Worm (Caenorhabditis elegans) whole organism, L2 larva: Measurements from ENCODE around the gene srh-139.

Experiments
- R02D3.7 ChIP-seq: fragments of 150-350 bp; optimal IDR thresholded peaks from 2 replicates; lab custom pipeline; 2014; ENCODE audit warnings: missing biosample characterization, missing genetic modification characterization
- alr-1 ChIP-seq: fragments of 150-350 bp; optimal IDR thresholded peaks from 2 replicates; lab custom pipeline; 2014; ENCODE audit warnings: missing biosample characterization, missing genetic modification characterization
- ama-1 ChIP-seq: fragments of 150-350 bp; optimal IDR thresholded peaks from 2 replicates; lab custom pipeline; 2018; ENCODE audit warnings: inconsistent platforms
- egl-27 ChIP-seq: sonication (generic microtip); optimal IDR thresholded peaks from 3 replicates; lab custom pipeline; 2017; ENCODE audit warnings: missing biosample characterization, missing genetic modification reagents, missing genetic modification characterization
- lsy-2 ChIP-seq, 2 experiments: fragments of 150-350 bp in 1 of 2; sonication (generic microtip) in 1 of 2; optimal IDR thresholded peaks; 2 replicates each; lab custom pipeline; 2014 to 2017; ENCODE audit warnings: missing biosample characterization in 2 of 2, missing genetic modification characterization in 2 of 2
- mab-5 ChIP-seq: fragments of 150-350 bp; optimal IDR thresholded peaks from 2 replicates; lab custom pipeline; 2014; ENCODE audit warnings: missing biosample characterization, missing genetic modification characterization
- mdl-1 ChIP-seq, 2 experiments: fragments of 150-350 bp in 1 of 2; sonication (generic microtip) in 1 of 2; optimal IDR thresholded peaks; 2 replicates each; lab custom pipeline; 2017; ENCODE audit warnings: missing biosample characterization in 2 of 2, missing genetic modification characterization in 2 of 2
- nhr-11 ChIP-seq: fragments of 150-350 bp; optimal IDR thresholded peaks from 2 replicates; lab custom pipeline; 2014; ENCODE audit warnings: missing biosample characterization, missing genetic modification characterization
- snpc-4 ChIP-seq: fragments of 150-350 bp; optimal IDR thresholded peaks from 2 replicates; lab custom pipeline; 2014; ENCODE audit warnings: missing biosample characterization, missing genetic modification characterization
- unc-62 ChIP-seq: fragments of 150-350 bp; optimal IDR thresholded peaks from 2 replicates; lab custom pipeline; 2014; ENCODE audit warnings: missing biosample characterization, missing genetic modification reagents, missing genetic modification characterization

DNA sequence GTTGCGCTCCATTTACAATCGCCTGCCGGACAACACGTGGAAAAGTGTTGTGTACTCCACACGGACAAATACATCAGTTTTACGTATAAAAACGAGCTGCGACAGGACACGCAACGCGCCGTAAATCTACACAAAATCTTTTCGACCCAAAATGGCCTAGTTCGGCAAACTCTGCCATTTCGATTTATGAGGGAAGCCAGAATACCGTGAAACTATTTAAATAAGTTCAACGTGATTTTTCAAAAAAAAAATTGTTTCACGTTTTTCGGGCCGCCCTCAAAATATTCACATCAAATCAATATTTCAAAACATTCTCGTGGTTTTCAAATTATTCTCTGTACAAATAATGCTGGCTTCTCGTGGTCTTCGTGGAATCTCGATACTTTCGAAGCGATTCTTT is 43.1 kb downstream of the srh-139 start, which contains the start of gene F36D3.8:
- TF ChIP-seq egl-27 (no peak), lsy-2 (tag; optimal IDR thresholded peaks at IDR 0.05; lab: Kevin White, UChicago) (no peak), nhr-11 (no peak), mab-5 (no peak), ama-1 (lab: Kevin White, UChicago) (no peak), mdl-1 (tag; optimal IDR thresholded peaks at IDR 0.05; lab: Kevin White, UChicago) (no peak), alr-1 (tag; lab: Kevin White, UChicago) (no peak), unc-62 (GFP tag; lab: Kevin White, UChicago) (no peak), snpc-4 (tag; lab: Kevin White, UChicago) (no peak), R02D3.7 (no peak)
